Worm (Caenorhabditis elegans) whole organism, L2 larva: ENCODE data around the gene F54F2.7.

Experiments used
- C34F6.9 ChIP-seq: fragments of 150-350 bp; optimal IDR thresholded peaks from 2 replicates; lab custom pipeline; 2014; ENCODE audit warnings: missing biosample characterization, missing genetic modification characterization
- alr-1 ChIP-seq: fragments of 150-350 bp; optimal IDR thresholded peaks from 2 replicates; lab custom pipeline; 2014; ENCODE audit warnings: missing biosample characterization, missing genetic modification characterization
- ceh-82 ChIP-seq: fragments of 150-350 bp; optimal IDR thresholded peaks from 2 replicates; lab custom pipeline; 2014; ENCODE audit warnings: missing biosample characterization, missing genetic modification characterization
- dmd-4 ChIP-seq: sonication (generic microtip); optimal IDR thresholded peaks from 2 replicates; lab custom pipeline; 2017; ENCODE audit warnings: missing biosample characterization, missing genetic modification characterization
- egl-27 ChIP-seq: sonication (generic microtip); optimal IDR thresholded peaks from 3 replicates; lab custom pipeline; 2017; ENCODE audit warnings: missing biosample characterization, missing genetic modification reagents, missing genetic modification characterization
- mdl-1 ChIP-seq, 2 experiments: fragments of 150-350 bp in 1 of 2; sonication (generic microtip) in 1 of 2; optimal IDR thresholded peaks; 2 replicates each; lab custom pipeline; 2017; ENCODE audit warnings: missing biosample characterization in 2 of 2, missing genetic modification characterization in 2 of 2
- nhr-11 ChIP-seq: fragments of 150-350 bp; optimal IDR thresholded peaks from 2 replicates; lab custom pipeline; 2014; ENCODE audit warnings: missing biosample characterization, missing genetic modification characterization
- nhr-23 ChIP-seq: fragments of 150-350 bp; optimal IDR thresholded peaks from 2 replicates; lab custom pipeline; 2014; ENCODE audit warnings: missing biosample characterization, missing genetic modification reagents, missing genetic modification characterization
- nhr-25 ChIP-seq: fragments of 150-350 bp; sonication (generic microtip); optimal IDR thresholded peaks from 3 replicates; lab custom pipeline; 2014; ENCODE audit warnings: missing biosample characterization, missing genetic modification characterization
- snpc-4 ChIP-seq: fragments of 150-350 bp; optimal IDR thresholded peaks from 2 replicates; lab custom pipeline; 2014; ENCODE audit warnings: missing biosample characterization, missing genetic modification characterization
- zag-1 ChIP-seq: fragments of 150-350 bp; optimal IDR thresholded peaks from 2 replicates; lab custom pipeline; 2014; ENCODE audit warnings: missing biosample characterization, missing genetic modification characterization
- ztf-1 ChIP-seq: fragments of 200-800 bp; sonication (Bioruptor generic); conservative IDR thresholded peaks from 2 replicates; pipeline ENCODE4 v1.3.6; 2022; ENCODE audit warnings: missing genetic modification characterization, missing compliant biosample characterization
- ztf-11 ChIP-seq: sonication (generic microtip); optimal IDR thresholded peaks from 2 replicates; lab custom pipeline; 2017; ENCODE audit warnings: missing biosample characterization, missing genetic modification characterization

ce11 chrIII:8827128-8827527 is 20.0 kb upstream of the F54F2.7 start, which contains the start of gene F54F2.9:
- no peak for TF ChIP-seq nhr-25 (tag; lab: Kevin White, UChicago)
- TF ChIP-seq snpc-4 (tag; lab: Kevin White, UChicago): no peak
- no peak for TF ChIP-seq ztf-11 (tag; lab: Kevin White, UChicago)
- TF ChIP-seq zag-1: no peak
- no peak for TF ChIP-seq egl-27 (tag; lab: Kevin White, UChicago)
- no peak for TF ChIP-seq dmd-4 (tag; lab: Kevin White, UChicago)
- no peak for TF ChIP-seq ceh-82
- TF ChIP-seq mdl-1 (tag; optimal IDR thresholded peaks at IDR 0.05; lab: Kevin White, UChicago): no peak
- TF ChIP-seq nhr-23 (tag; lab: Kevin White, UChicago): no peak
- no peak for TF ChIP-seq C34F6.9 (tag; lab: Kevin White, UChicago)
- no peak for TF ChIP-seq alr-1 (tag; lab: Kevin White, UChicago)
- no peak for TF ChIP-seq ztf-1 (GFP tag; lab: Robert Waterston, UW)
- no peak for TF ChIP-seq nhr-11
